Worm (Caenorhabditis elegans): ENCODE data around the gene npr-17.

DNA sequence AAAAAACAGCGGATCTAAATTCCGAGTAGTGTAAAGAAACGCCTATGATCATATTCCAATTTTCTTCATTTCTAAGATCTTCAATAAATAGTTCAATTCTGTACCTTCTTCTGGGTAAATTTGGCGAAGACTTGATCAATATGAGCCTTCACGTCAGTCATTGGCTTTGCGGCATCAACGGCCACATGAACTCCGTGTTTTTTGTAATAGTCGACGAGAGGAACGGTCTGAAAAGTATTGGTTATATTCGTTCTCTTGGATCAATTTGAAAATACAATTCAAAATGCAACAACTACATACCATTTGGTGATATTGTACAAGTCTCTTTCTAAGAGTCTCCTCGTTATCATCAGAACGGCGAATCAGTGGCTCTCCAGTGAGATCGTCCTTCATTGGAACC lies 45.8 kb downstream of the npr-17 start:
- TF ChIP-seq aly-1 (tag; optimal IDR thresholded peaks at IDR 0.05) (no peak), ama-1 (optimal IDR thresholded peaks at IDR 0.05) (no peak), ceh-13 (GFP tag; optimal IDR thresholded peaks at IDR 0.05) (no peak), B0310.2 (tag; optimal IDR thresholded peaks at IDR 0.05) (no peak), hmbx-1 (tag; optimal IDR thresholded peaks at IDR 0.05) (no peak), hnd-1 (tag; optimal IDR thresholded peaks at IDR 0.05) (no peak), pes-1 (GFP tag; IDR thresholded peaks at IDR 0.05) (no peak), scrt-1 (GFP tag; IDR thresholded peaks at IDR 0.05) (no peak), ceh-36 (tag; optimal IDR thresholded peaks at IDR 0.05) (no peak), sea-1 (GFP tag; conservative IDR thresholded peaks at IDR 0.05) (no peak), flt-1 (GFP tag; IDR thresholded peaks at IDR 0.05) (no peak), hmg-4 (GFP tag; optimal IDR thresholded peaks at IDR 0.05) (no peak)

Data from whole organism, early embryonic.